Worm (Caenorhabditis elegans): ENCODE data around the gene Y38H6A.5.
A peak's percentile ranks its signal among the peaks of the same experiment; 100 is the strongest.

The Y38H6A.5 gene

DNA sequence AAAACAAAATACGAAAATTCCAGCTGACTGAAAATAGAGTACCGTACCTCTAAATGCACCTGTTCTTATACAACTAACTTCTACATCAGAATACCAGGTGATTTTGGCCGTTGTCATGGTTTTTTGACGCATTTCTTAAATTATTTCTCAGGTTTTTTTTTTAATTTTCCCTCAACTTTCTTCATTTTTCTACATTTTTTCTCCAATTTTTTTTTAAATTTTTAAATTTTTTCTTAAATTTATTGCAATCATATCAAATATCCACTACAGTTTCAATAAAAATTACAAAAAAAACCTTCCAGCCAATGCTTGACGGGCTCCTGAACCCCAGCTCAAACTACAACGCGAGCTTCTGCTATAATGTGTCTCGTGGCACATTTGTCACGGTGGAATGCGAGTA is 16.0 kb upstream of the Y38H6A.5 start, which contains the start of gene K02E2.1:
Gene K02E2.1 (plus strand): TSS at position 301 of the 400 bp plus-strand sequence.
- TF ChIP-seq ceh-13 (GFP tag; optimal IDR thresholded peaks at IDR 0.05), result no peak
- no peak for TF ChIP-seq ama-1 (optimal IDR thresholded peaks at IDR 0.05)
- no peak for TF ChIP-seq scrt-1 (GFP tag; IDR thresholded peaks at IDR 0.05)
- TF ChIP-seq tbx-11 (GFP tag; IDR thresholded peaks at IDR 0.05), result no peak
- no peak for TF ChIP-seq hnd-1 (tag; optimal IDR thresholded peaks at IDR 0.05)
- TF ChIP-seq ets-7 (tag; optimal IDR thresholded peaks at IDR 0.05), result no peak
- TF ChIP-seq tra-4 (tag; optimal IDR thresholded peaks at IDR 0.05), result no peak
- TF ChIP-seq F13C5.2 (tag; optimal IDR thresholded peaks at IDR 0.05), result no peak
- no peak for TF ChIP-seq sea-1 (GFP tag; conservative IDR thresholded peaks at IDR 0.05)
- TF ChIP-seq flt-1 (GFP tag; IDR thresholded peaks at IDR 0.05), result no peak
- TF ChIP-seq aly-1 (tag; optimal IDR thresholded peaks at IDR 0.05), result no peak
- TF ChIP-seq hmg-4 (GFP tag; optimal IDR thresholded peaks at IDR 0.05), result no peak
- TF ChIP-seq hmbx-1 (tag; optimal IDR thresholded peaks at IDR 0.05), result no peak
- no peak for TF ChIP-seq B0310.2 (tag; optimal IDR thresholded peaks at IDR 0.05)
- TF ChIP-seq tbx-37 (GFP tag; conservative IDR thresholded peaks at IDR 0.05), result no peak
- TF ChIP-seq pes-1 (GFP tag; IDR thresholded peaks at IDR 0.05), result no peak
- no peak for TF ChIP-seq ceh-36 (tag; optimal IDR thresholded peaks at IDR 0.05)

DNA sequence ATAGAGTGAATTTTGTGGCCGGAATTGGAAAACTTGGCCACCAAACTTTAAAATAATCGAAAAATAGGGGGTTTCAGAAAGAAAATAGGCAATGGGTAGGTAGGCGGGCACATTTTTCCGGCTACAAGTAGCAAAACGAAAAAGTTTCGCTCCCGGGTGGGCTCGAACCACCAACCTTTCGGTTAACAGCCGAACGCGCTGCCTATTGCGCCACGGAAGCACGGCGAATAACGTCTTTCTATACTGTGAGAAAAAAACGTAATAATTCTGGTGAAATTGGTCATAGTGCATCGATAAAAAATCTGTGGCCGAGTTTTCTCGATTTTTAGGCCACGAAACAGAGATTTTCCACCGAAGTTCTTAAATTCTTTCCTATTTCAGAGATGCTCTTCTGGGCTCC is 15.2 kb upstream of the Y38H6A.5 start:
- TF ChIP-seq ama-1 (optimal IDR thresholded peaks at IDR 0.05), result no peak
- no peak for TF ChIP-seq pes-1 (GFP tag; IDR thresholded peaks at IDR 0.05)
- TF ChIP-seq hnd-1 (tag; optimal IDR thresholded peaks at IDR 0.05), result no peak
- no peak for TF ChIP-seq hmg-4 (GFP tag; optimal IDR thresholded peaks at IDR 0.05)
- TF ChIP-seq ets-7 (tag; optimal IDR thresholded peaks at IDR 0.05), result no peak
- no peak for TF ChIP-seq ceh-36 (tag; optimal IDR thresholded peaks at IDR 0.05)
- no peak for TF ChIP-seq F13C5.2 (tag; optimal IDR thresholded peaks at IDR 0.05)
- no peak for TF ChIP-seq scrt-1 (GFP tag; IDR thresholded peaks at IDR 0.05)
- no peak for TF ChIP-seq tbx-11 (GFP tag; IDR thresholded peaks at IDR 0.05)
- no peak for TF ChIP-seq ceh-13 (GFP tag; optimal IDR thresholded peaks at IDR 0.05)
- no peak for TF ChIP-seq B0310.2 (tag; optimal IDR thresholded peaks at IDR 0.05)
- TF ChIP-seq tbx-37 (GFP tag; conservative IDR thresholded peaks at IDR 0.05), result no peak

DNA sequence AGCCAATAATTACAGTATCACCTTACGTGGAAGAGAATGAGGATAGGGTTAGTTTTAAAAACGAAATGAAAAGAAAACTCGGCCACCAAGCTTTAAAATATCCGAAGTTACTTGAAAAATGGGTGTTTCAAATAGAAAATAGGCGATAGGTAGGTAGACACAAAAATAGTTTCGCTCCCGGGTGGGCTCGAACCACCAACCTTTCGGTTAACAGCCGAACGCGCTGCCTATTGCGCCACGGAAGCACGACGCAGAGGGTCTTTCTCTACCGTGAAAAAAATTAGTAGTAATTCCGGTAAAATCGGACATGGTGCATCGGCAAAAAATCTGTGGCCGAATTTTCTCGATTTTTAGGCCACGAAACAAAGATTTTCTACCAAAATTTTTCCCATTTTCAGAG is 12.5 kb upstream of the Y38H6A.5 start:
- TF ChIP-seq sea-1 (GFP tag; conservative IDR thresholded peaks at IDR 0.05) (no peak), tra-4 (tag; optimal IDR thresholded peaks at IDR 0.05) (no peak), pes-1 (GFP tag; IDR thresholded peaks at IDR 0.05) (0 out of 2 replicates have a peak, but pooled peaks have one; percentile 36), tbx-11 (GFP tag; IDR thresholded peaks at IDR 0.05) (no peak)

ce11 chrV:20344889-20345288 is 9.7 kb upstream of the Y38H6A.5 start, which contains the start of gene Y38H6A.3:
Y38H6A.3 (plus strand) TSS chrV:20345189.
- TF ChIP-seq scrt-1 (GFP tag; IDR thresholded peaks at IDR 0.05) (no peak), ets-7 (tag; optimal IDR thresholded peaks at IDR 0.05) (no peak), pes-1 (GFP tag; IDR thresholded peaks at IDR 0.05) (no peak), hmbx-1 (tag; optimal IDR thresholded peaks at IDR 0.05) (no peak), B0310.2 (tag; optimal IDR thresholded peaks at IDR 0.05) (no peak), flt-1 (GFP tag; IDR thresholded peaks at IDR 0.05) (no peak), tbx-11 (GFP tag; IDR thresholded peaks at IDR 0.05) (no peak), F13C5.2 (tag; optimal IDR thresholded peaks at IDR 0.05) (no peak), tra-4 (tag; optimal IDR thresholded peaks at IDR 0.05) (no peak), ceh-13 (GFP tag; optimal IDR thresholded peaks at IDR 0.05) (no peak), sea-1 (GFP tag; conservative IDR thresholded peaks at IDR 0.05) (no peak), tbx-37 (GFP tag; conservative IDR thresholded peaks at IDR 0.05) (no peak), aly-1 (tag; optimal IDR thresholded peaks at IDR 0.05) (no peak)

- TF ChIP-seq tbx-37 (GFP tag; conservative IDR thresholded peaks at IDR 0.05), result no peak
- no peak for TF ChIP-seq tra-4 (tag; optimal IDR thresholded peaks at IDR 0.05)
- TF ChIP-seq hnd-1 (tag; optimal IDR thresholded peaks at IDR 0.05), result no peak
- TF ChIP-seq aly-1 (tag; optimal IDR thresholded peaks at IDR 0.05), result no peak
- no peak for TF ChIP-seq B0310.2 (tag; optimal IDR thresholded peaks at IDR 0.05)
- TF ChIP-seq hmbx-1 (tag; optimal IDR thresholded peaks at IDR 0.05), result no peak
- no peak for TF ChIP-seq sea-1 (GFP tag; conservative IDR thresholded peaks at IDR 0.05)
- TF ChIP-seq ceh-36 (tag; optimal IDR thresholded peaks at IDR 0.05), result no peak
- TF ChIP-seq hmg-4 (GFP tag; optimal IDR thresholded peaks at IDR 0.05), result no peak
- TF ChIP-seq flt-1 (GFP tag; IDR thresholded peaks at IDR 0.05), result no peak
- TF ChIP-seq tbx-11 (GFP tag; IDR thresholded peaks at IDR 0.05), result no peak
- TF ChIP-seq scrt-1 (GFP tag; IDR thresholded peaks at IDR 0.05), result no peak
- TF ChIP-seq pes-1 (GFP tag; IDR thresholded peaks at IDR 0.05), result no peak
Measured at ce11 chrV:20338870-20339269, 3.7 kb upstream of the Y38H6A.5 start.

ce11 chrV:20338020-20338419 is 2.9 kb upstream of the Y38H6A.5 start:
- TF ChIP-seq F13C5.2 (tag; optimal IDR thresholded peaks at IDR 0.05) (no peak), tra-4 (tag; optimal IDR thresholded peaks at IDR 0.05) (no peak), ets-7 (tag; optimal IDR thresholded peaks at IDR 0.05) (no peak), ceh-13 (GFP tag; optimal IDR thresholded peaks at IDR 0.05) (no peak), hnd-1 (tag; optimal IDR thresholded peaks at IDR 0.05) (no peak), ama-1 (optimal IDR thresholded peaks at IDR 0.05) (no peak), sea-1 (GFP tag; conservative IDR thresholded peaks at IDR 0.05) (no peak), scrt-1 (GFP tag; IDR thresholded peaks at IDR 0.05) (no peak), tbx-11 (GFP tag; IDR thresholded peaks at IDR 0.05) (no peak), pes-1 (GFP tag; IDR thresholded peaks at IDR 0.05) (no peak), flt-1 (GFP tag; IDR thresholded peaks at IDR 0.05) (no peak), B0310.2 (tag; optimal IDR thresholded peaks at IDR 0.05) (no peak), aly-1 (tag; optimal IDR thresholded peaks at IDR 0.05) (no peak), hmbx-1 (tag; optimal IDR thresholded peaks at IDR 0.05) (no peak)

ce11 chrV:20325417-20325816 is 9.7 kb downstream of the Y38H6A.5 start, which contains the start of gene Y38H6A.1:
Y38H6A.1 (plus strand) TSS chrV:20325717.
- TF ChIP-seq hnd-1 (tag; optimal IDR thresholded peaks at IDR 0.05) (no peak), pes-1 (GFP tag; IDR thresholded peaks at IDR 0.05) (no peak), aly-1 (tag; optimal IDR thresholded peaks at IDR 0.05) (no peak), F13C5.2 (tag; optimal IDR thresholded peaks at IDR 0.05) (no peak), tra-4 (tag; optimal IDR thresholded peaks at IDR 0.05) (no peak), tbx-37 (GFP tag; conservative IDR thresholded peaks at IDR 0.05) (no peak), hmbx-1 (tag; optimal IDR thresholded peaks at IDR 0.05) (no peak), flt-1 (GFP tag; IDR thresholded peaks at IDR 0.05) (no peak), ceh-13 (GFP tag; optimal IDR thresholded peaks at IDR 0.05) (no peak), hmg-4 (GFP tag; optimal IDR thresholded peaks at IDR 0.05) (no peak), B0310.2 (tag; optimal IDR thresholded peaks at IDR 0.05) (no peak), scrt-1 (GFP tag; IDR thresholded peaks at IDR 0.05) (no peak), ama-1 (optimal IDR thresholded peaks at IDR 0.05) (no peak), sea-1 (GFP tag; conservative IDR thresholded peaks at IDR 0.05) (no peak), tbx-11 (GFP tag; IDR thresholded peaks at IDR 0.05) (no peak), ceh-36 (tag; optimal IDR thresholded peaks at IDR 0.05) (no peak), ets-7 (tag; optimal IDR thresholded peaks at IDR 0.05) (no peak)
